Fruit fly (Drosophila melanogaster): ENCODE data around the gene Ype.
A peak's percentile ranks its signal among the peaks of the same experiment; 100 is the strongest.

Ype gene

DNA sequence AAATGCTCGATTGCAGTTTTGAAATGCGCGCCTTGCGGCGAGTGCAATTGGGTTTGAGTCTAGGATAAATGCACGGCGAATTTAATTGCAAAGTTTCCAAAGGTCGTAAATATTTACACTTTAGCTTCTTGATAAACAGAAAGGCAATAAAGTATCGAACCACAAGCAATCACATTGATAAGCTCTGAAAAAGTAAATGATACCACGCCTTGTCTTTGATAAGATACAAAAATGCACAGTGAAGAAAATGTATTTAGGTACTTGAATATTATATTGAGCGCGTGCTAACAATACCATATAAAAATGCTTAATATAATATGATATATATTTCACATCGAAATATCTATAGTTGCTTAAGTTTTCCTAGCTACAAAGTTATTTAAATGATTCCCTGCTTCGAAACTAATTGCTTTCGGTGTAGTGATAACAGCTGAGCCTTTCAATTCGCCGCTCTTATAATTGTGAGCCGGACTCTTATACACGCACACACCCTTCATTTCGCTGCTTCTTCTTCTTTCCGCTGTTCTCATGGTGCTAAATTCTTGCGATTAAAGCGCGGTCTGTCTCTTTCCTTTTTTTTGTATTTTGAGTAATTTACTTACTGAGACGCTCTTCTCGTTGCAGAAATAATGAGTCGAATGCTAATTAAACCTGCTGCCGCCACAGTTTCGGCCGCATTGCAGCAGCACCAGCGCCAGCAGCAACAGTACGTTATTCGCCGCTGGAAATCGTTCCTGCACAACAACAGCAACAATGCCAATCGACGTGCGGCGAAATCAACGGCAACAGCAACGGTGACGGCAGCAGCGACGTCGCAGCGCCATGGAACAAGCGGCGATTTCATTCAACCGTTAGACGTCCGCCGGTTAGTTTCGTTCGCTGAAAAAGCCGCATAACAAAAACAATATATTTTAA, 13.7 kb downstream of the Ype start (continued):
- peak; percentile 74 for TF ChIP-seq fd3F (GFP tag; optimal IDR thresholded peaks at IDR 0.05)
- peak; percentile 92 for TF ChIP-seq CG17361 (GFP tag; IDR thresholded peaks at IDR 0.05)
- peak; percentile 36 for TF ChIP-seq CG8290 (GFP tag; optimal IDR thresholded peaks at IDR 0.05)
- peak in 1 of 2 experiments; percentile 63 for TF ChIP-seq CG8290 (tag; optimal IDR thresholded peaks at IDR 0.05)
- no peak for TF ChIP-seq Dref (GFP tag; IDR thresholded peaks at IDR 0.05)
- TF ChIP-seq CG7987 (GFP tag; optimal IDR thresholded peaks at IDR 0.05) = peak; percentile 33
- peak; percentile 55 for TF ChIP-seq Mad (GFP tag; optimal IDR thresholded peaks at IDR 0.05)
- peak; percentile 80 for TF ChIP-seq Ada2b (GFP tag; IDR thresholded peaks at IDR 0.05)
- TF ChIP-seq CG5953 (GFP tag; IDR thresholded peaks at IDR 0.05) = peak; percentile 67; the same call in 1 of the 2 replicates
- TF ChIP-seq hb (GFP tag; IDR thresholded peaks at IDR 0.05; ENCODE audit: partially characterized antibody) = no peak
- TF ChIP-seq CG10979 (tag; optimal IDR thresholded peaks at IDR 0.05) = peak; percentile 81
- TF ChIP-seq CG17912 (GFP tag; optimal IDR thresholded peaks at IDR 0.05) = no peak
- no peak for TF ChIP-seq p53 (GFP tag; optimal IDR thresholded peaks at IDR 0.05)
- TF ChIP-seq Optix (GFP tag; IDR thresholded peaks at IDR 0.05) = peak; percentile 53; the same call in 1 of the 3 replicates
- TF ChIP-seq CG6175 (GFP tag; IDR thresholded peaks at IDR 0.05) = 0 out of 3 replicates have a peak, but pooled peaks have one; percentile 35
- peak; percentile 75; the same call in 2 of the 3 replicates for TF ChIP-seq B-H1 (GFP tag; IDR thresholded peaks at IDR 0.05)
- peak; percentile 73 for TF ChIP-seq CG4820 (GFP tag; optimal IDR thresholded peaks at IDR 0.05)
- no peak for TF ChIP-seq Hr39 (optimal IDR thresholded peaks at IDR 0.05)
- peak; percentile 97 for TF ChIP-seq GATAe (GFP tag; conservative IDR thresholded peaks at IDR 0.05)
- TF ChIP-seq Xbp1 (GFP tag; optimal IDR thresholded peaks at IDR 0.05) = peak; percentile 86
- TF ChIP-seq CG4617 (GFP tag; optimal IDR thresholded peaks at IDR 0.05; ENCODE audit: borderline replicate concordance) = peak; percentile 39
- TF ChIP-seq CG17802 (tag; optimal IDR thresholded peaks at IDR 0.05) = peak; percentile 51
- TF ChIP-seq CG12299 (tag; optimal IDR thresholded peaks at IDR 0.05) = peak; percentile 74
- no peak for TF ChIP-seq inv (GFP tag; IDR thresholded peaks at IDR 0.05; ENCODE audit: partially characterized antibody)
- peak; percentile 68 for TF ChIP-seq org-1 (GFP tag; optimal IDR thresholded peaks at IDR 0.05)
- TF ChIP-seq CG7271 (tag; optimal IDR thresholded peaks at IDR 0.05) = no peak
- peak; percentile 75 for TF ChIP-seq NfI (GFP tag; optimal IDR thresholded peaks at IDR 0.05)
- TF ChIP-seq CG18599 (GFP tag; optimal IDR thresholded peaks at IDR 0.05) = peak; percentile 89
- no peak for TF ChIP-seq Dip2 (GFP tag; IDR thresholded peaks at IDR 0.05)
- peak; percentile 68 for TF ChIP-seq odd (GFP tag; optimal IDR thresholded peaks at IDR 0.05)
- TF ChIP-seq NC2β (GFP tag; optimal IDR thresholded peaks at IDR 0.05) = peak; percentile 0
- TF ChIP-seq fd96Cb (tag; optimal IDR thresholded peaks at IDR 0.05) = peak; percentile 86
- peak; percentile 81 for TF ChIP-seq CG2120 (GFP tag; optimal IDR thresholded peaks at IDR 0.05)
- no peak for TF ChIP-seq schlank (tag; optimal IDR thresholded peaks at IDR 0.05)
- peak; percentile 73; the same call in 1 of the 3 replicates for TF ChIP-seq gce (GFP tag; IDR thresholded peaks at IDR 0.05)
- peak; percentile 35 for TF ChIP-seq Bdp1 (GFP tag; optimal IDR thresholded peaks at IDR 0.05)
- TF ChIP-seq TFAM (GFP tag; optimal IDR thresholded peaks at IDR 0.05) = peak; percentile 22
- TF ChIP-seq ci (GFP tag; IDR thresholded peaks at IDR 0.05) = peak; percentile 75; the same call in 2 of the 3 replicates
- TF ChIP-seq CG2116 (GFP tag; optimal IDR thresholded peaks at IDR 0.05) = peak; percentile 44
- peak; percentile 70 for TF ChIP-seq CG13123 (GFP tag; optimal IDR thresholded peaks at IDR 0.05)
- peak; percentile 66 for TF ChIP-seq Rx (GFP tag; IDR thresholded peaks at IDR 0.05)
- peak; percentile 73 for TF ChIP-seq CG3847 (GFP tag; IDR thresholded peaks at IDR 0.05)
- no peak for TF ChIP-seq da (GFP tag; optimal IDR thresholded peaks at IDR 0.05)
- TF ChIP-seq CG12659 (GFP tag; optimal IDR thresholded peaks at IDR 0.05) = peak; percentile 82
- peak; percentile 72 for TF ChIP-seq corto (GFP tag; optimal IDR thresholded peaks at IDR 0.05)
- TF ChIP-seq al (GFP tag; IDR thresholded peaks at IDR 0.05) = 0 out of 2 replicates have a peak, but pooled peaks have one; percentile 29
- TF ChIP-seq CG10543 (GFP tag; optimal IDR thresholded peaks at IDR 0.05) = peak; percentile 60
- peak; percentile 72 for TF ChIP-seq CG9215 (GFP tag; IDR thresholded peaks at IDR 0.05)
- peak; percentile 88 for TF ChIP-seq CG15269 (tag; optimal IDR thresholded peaks at IDR 0.05)
